Worm (Caenorhabditis elegans) whole organism, midembryonic: ENCODE results near the gene EGAP9.4.
"Not testable (repeated sequence)": the region's sequence is repeated elsewhere in the genome, so short reads cannot be mapped to it uniquely, and the experiment has no call there.

ENCODE experiments used
- T22C8.4 ChIP-seq: fragments of 200-800 bp; sonication (Bioruptor generic); IDR thresholded peaks from 2 replicates; pipeline ENCODE4 v1.3.6; 2022; ENCODE audit warnings: missing genetic modification characterization, missing compliant biosample characterization
- cog-1 ChIP-seq: sonication (generic microtip); optimal IDR thresholded peaks from 2 replicates; lab custom pipeline; 2016; ENCODE audit warnings: missing genetic modification characterization, missing compliant biosample characterization
- flt-1 ChIP-seq: fragments of 200-800 bp; sonication (Bioruptor generic); IDR thresholded peaks from 2 replicates; pipeline ENCODE4 v1.3.6; 2022; ENCODE audit warnings: missing genetic modification characterization, missing compliant biosample characterization
- klf-2 ChIP-seq: fragments of 200-800 bp; sonication (Bioruptor generic); conservative IDR thresholded peaks from 2 replicates; pipeline ENCODE4 v1.3.6; 2022; ENCODE audit warnings: missing genetic modification reagents, missing genetic modification characterization, missing compliant biosample characterization
- med-1 ChIP-seq: sonication (generic microtip); optimal IDR thresholded peaks from 2 replicates; lab custom pipeline; 2017; ENCODE audit warnings: missing genetic modification characterization, mild to moderate bottlenecking, missing compliant biosample characterization, antibody characterized with exemption, missing genetic modification reagents; ENCODE audit not compliant: insufficient read depth
- ref-1 ChIP-seq: fragments of 200-800 bp; sonication (Bioruptor generic); conservative IDR thresholded peaks from 2 replicates; pipeline ENCODE4 v1.3.6; 2022; ENCODE audit warnings: missing genetic modification reagents, missing genetic modification characterization, missing compliant biosample characterization
- tab-1 ChIP-seq: fragments of 200-800 bp; sonication (Bioruptor generic); IDR thresholded peaks from 2 replicates; pipeline ENCODE4 v1.3.6; 2022; ENCODE audit warnings: missing genetic modification characterization, missing compliant biosample characterization
- ztf-23 ChIP-seq: fragments of 200-800 bp; sonication (Bioruptor generic); IDR thresholded peaks from 2 replicates; pipeline ENCODE4 v1.3.6; 2022; ENCODE audit warnings: missing genetic modification reagents, missing genetic modification characterization, missing compliant biosample characterization
- ztf-29 ChIP-seq: fragments of 200-800 bp; sonication (Bioruptor generic); IDR thresholded peaks from 2 replicates; pipeline ENCODE4 v1.3.6; 2022; ENCODE audit warnings: missing genetic modification reagents, missing genetic modification characterization, missing compliant biosample characterization

Gene EGAP9.4

DNA sequence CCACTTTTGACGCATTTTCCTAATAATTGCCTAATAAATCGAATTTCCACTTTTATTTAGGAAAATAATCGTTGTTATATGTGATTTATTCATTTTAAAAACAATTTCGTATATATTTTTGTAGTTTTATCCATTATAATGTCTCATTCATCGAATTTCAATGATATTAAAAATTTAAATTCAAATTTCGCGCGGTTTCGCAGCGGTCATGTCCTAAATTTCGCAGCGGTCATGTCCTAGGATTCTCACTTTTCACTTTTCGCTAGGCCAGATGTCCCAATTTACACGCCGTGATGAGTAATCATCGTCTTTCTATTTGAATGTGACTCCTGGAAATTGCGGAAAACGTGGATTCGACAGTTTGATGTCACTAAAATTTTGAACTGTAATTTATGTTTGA lies 5.1 kb downstream of the EGAP9.4 start, which contains the start of gene ZK1055.4:
Gene ZK1055.4 (plus strand): TSS at position 301 of the 400 bp plus-strand sequence.
- not testable (repeated sequence) for TF ChIP-seq ref-1 (GFP tag; lab: Robert Waterston, UW); med-1; cog-1 (tag; lab: Kevin White, UChicago)

DNA sequence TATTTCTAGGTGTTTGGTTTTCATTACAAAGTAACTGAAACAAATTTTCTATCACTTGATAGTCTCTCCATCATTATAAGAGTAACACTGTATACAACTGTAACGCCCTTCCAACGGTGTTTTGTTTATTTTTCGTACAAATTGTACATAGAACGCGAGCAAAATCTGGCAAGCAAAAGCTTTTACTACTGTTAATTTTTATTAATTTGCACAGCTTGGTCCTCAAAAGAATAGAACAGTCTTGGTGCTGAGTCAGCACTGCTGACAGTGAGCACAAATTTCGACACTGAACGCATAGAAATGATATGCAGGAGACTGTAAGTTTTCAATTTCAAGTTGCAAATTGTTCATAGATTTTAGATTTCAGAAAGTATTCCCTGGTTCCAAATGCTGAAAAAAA lies 13.6 kb downstream of the EGAP9.4 start, which contains the start of gene ZK1055.2:
Gene ZK1055.2 (plus strand): TSS at position 301 of the 400 bp plus-strand sequence.
- TF ChIP-seq klf-2 (GFP tag; lab: Robert Waterston, UW) (no peak), ztf-23 (GFP tag; lab: Robert Waterston, UW) (no peak), T22C8.4 (GFP tag; lab: Robert Waterston, UW) (no peak), ztf-29 (GFP tag; lab: Robert Waterston, UW) (no peak), cog-1 (tag; lab: Kevin White, UChicago) (no peak), ref-1 (GFP tag; lab: Robert Waterston, UW) (no peak), flt-1 (GFP tag; lab: Robert Waterston, UW) (no peak), med-1 (no peak), tab-1 (GFP tag; lab: Robert Waterston, UW) (no peak)

DNA sequence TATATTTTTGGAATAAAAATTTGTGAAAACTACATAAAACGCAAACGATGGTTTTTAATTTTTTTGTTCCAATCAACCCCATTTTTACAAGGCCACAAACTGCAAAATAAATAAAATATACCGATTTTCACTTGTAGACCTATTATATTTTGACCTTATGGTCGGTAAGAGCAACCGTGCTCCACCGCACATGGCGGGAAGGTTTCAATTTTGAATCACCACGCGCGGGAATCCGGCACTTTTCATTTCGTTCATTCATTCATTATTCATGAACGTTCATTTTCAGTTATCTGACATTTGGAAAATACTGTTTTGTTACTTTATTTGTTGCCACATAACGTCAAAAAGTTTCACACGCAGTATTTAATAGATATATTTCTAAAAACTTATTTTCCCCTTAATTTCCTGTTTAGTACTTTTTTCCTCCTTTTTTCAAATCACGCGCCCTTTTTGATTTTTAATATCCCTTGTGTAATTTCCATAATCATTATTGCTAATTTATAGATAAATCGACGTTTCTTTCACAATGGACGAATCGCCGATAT lies 17.1 kb downstream of the EGAP9.4 start, which contains the start of gene hcp-1:
Gene hcp-1 (plus strand): TSS at position 495 of the 545 bp plus-strand sequence.
- TF ChIP-seq klf-2 (GFP tag; lab: Robert Waterston, UW) (no peak), med-1 (no peak), ztf-29 (GFP tag; lab: Robert Waterston, UW) (no peak), T22C8.4 (GFP tag; lab: Robert Waterston, UW) (no peak), tab-1 (GFP tag; lab: Robert Waterston, UW) (no peak), cog-1 (tag; lab: Kevin White, UChicago) (no peak)

- TF ChIP-seq cog-1 (tag; lab: Kevin White, UChicago) (no peak), klf-2 (GFP tag; lab: Robert Waterston, UW) (no peak), T22C8.4 (GFP tag; lab: Robert Waterston, UW) (no peak), ztf-29 (GFP tag; lab: Robert Waterston, UW) (no peak), tab-1 (GFP tag; lab: Robert Waterston, UW) (no peak), flt-1 (GFP tag; lab: Robert Waterston, UW) (no peak), med-1 (no peak), ref-1 (GFP tag; lab: Robert Waterston, UW) (no peak), ztf-23 (GFP tag; lab: Robert Waterston, UW) (no peak)
Observed at ce11 chrV:6602556-6603062, 25.9 kb downstream of the EGAP9.4 start, which contains the start of gene ZK1055.6. Gene ZK1055.6 (minus strand): TSS chrV:6602606.

- no peak for TF ChIP-seq cog-1 (tag; lab: Kevin White, UChicago)
- no peak for TF ChIP-seq ztf-29 (GFP tag; lab: Robert Waterston, UW)
- no peak for TF ChIP-seq tab-1 (GFP tag; lab: Robert Waterston, UW)
- no peak for TF ChIP-seq klf-2 (GFP tag; lab: Robert Waterston, UW)
- TF ChIP-seq ref-1 (GFP tag; lab: Robert Waterston, UW), result no peak
- TF ChIP-seq T22C8.4 (GFP tag; lab: Robert Waterston, UW), result no peak
- TF ChIP-seq flt-1 (GFP tag; lab: Robert Waterston, UW), result no peak
- TF ChIP-seq med-1, result no peak
- TF ChIP-seq ztf-23 (GFP tag; lab: Robert Waterston, UW), result no peak
Observed at ce11 chrV:6605275-6605674, 28.6 kb downstream of the EGAP9.4 start, which contains the start of gene ZK1055.7. Gene ZK1055.7 (minus strand): TSS chrV:6605375.

DNA sequence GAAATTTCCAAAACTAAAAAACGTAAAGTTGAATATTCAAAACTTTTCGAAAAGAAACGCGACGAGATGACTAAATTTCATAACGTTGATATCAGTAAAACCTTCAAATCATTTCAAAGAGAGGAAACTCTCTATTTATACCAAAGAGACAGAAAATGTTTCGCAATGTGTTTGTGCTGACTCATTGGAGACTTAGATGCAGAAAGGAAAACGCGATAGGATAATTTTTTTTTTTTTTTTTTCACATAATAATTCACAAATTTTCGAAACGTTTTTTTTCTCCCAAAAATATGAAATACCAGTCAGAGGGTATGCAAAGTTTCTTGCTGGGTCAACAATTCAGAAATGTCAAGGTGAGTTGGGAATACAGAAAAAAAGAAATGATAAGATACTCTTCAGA lies 29.5 kb downstream of the EGAP9.4 start:
- TF ChIP-seq cog-1 (tag; lab: Kevin White, UChicago) (no peak), ztf-23 (GFP tag; lab: Robert Waterston, UW) (no peak), klf-2 (GFP tag; lab: Robert Waterston, UW) (no peak), flt-1 (GFP tag; lab: Robert Waterston, UW) (no peak), T22C8.4 (GFP tag; lab: Robert Waterston, UW) (no peak), tab-1 (GFP tag; lab: Robert Waterston, UW) (no peak), ztf-29 (GFP tag; lab: Robert Waterston, UW) (no peak), med-1 (no peak), ref-1 (GFP tag; lab: Robert Waterston, UW) (no peak)

DNA sequence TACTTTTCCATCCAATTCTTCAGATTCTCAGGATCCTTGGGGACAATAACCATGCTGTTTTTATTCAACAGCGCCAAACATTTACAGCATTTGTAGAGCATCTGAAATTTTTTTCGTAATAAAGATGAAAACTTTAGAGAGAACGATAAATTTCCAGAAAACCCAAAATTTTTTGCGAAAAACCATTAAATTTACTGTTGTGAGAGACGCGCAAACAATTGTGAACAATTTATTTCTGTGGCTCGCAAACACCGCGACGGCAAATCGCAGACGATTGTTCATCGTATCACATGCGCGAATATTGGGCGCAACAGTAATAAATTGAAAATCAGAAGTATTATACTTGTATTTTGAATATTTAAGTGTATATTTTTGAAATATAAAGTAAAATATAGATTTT lies 34.4 kb downstream of the EGAP9.4 start, which contains the start of gene gon-14:
Gene gon-14 (minus strand): TSS at position 101 of the 400 bp plus-strand sequence.
- TF ChIP-seq cog-1 (tag; lab: Kevin White, UChicago), result no peak
- no peak for TF ChIP-seq tab-1 (GFP tag; lab: Robert Waterston, UW)
- TF ChIP-seq flt-1 (GFP tag; lab: Robert Waterston, UW), result no peak
- no peak for TF ChIP-seq klf-2 (GFP tag; lab: Robert Waterston, UW)
- TF ChIP-seq ztf-23 (GFP tag; lab: Robert Waterston, UW), result no peak
- no peak for TF ChIP-seq ref-1 (GFP tag; lab: Robert Waterston, UW)
- no peak for TF ChIP-seq med-1
- no peak for TF ChIP-seq T22C8.4 (GFP tag; lab: Robert Waterston, UW)
- TF ChIP-seq ztf-29 (GFP tag; lab: Robert Waterston, UW), result no peak

DNA sequence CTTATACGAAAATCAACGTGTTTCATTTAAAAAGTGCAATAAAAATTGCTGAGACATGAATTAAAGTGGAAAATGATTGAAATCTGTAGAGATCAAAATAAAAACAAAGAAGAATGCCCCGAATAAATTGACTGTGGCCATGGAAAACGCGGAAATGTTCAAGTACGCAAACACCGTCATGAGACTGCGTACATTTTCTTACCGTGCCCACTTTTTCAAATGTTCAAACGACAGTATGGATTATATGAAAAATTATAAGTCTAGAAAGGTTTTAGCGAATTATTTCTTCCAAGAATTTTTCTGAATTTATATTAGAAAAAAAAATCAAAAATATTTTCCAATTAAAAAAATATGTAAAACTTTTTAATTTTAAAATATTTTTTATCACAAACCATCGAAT lies 34.8 kb downstream of the EGAP9.4 start:
- TF ChIP-seq T22C8.4 (GFP tag; lab: Robert Waterston, UW), result no peak
- TF ChIP-seq ztf-29 (GFP tag; lab: Robert Waterston, UW), result no peak
- no peak for TF ChIP-seq tab-1 (GFP tag; lab: Robert Waterston, UW)

ce11 chrV:6614152-6614734 lies 37.6 kb downstream of the EGAP9.4 start, which contains the start of gene cpr-4:
Gene cpr-4 (plus strand): TSS chrV:6614674.
- TF ChIP-seq ref-1 (GFP tag; lab: Robert Waterston, UW) (no peak), cog-1 (tag; lab: Kevin White, UChicago) (no peak), ztf-23 (GFP tag; lab: Robert Waterston, UW) (no peak), klf-2 (GFP tag; lab: Robert Waterston, UW) (no peak), flt-1 (GFP tag; lab: Robert Waterston, UW) (no peak)
